Fruit fly (Drosophila melanogaster) whole organism, embryonic: ENCODE measurements around the gene wrd.

Source experiments
- CG12299 ChIP-seq: fragments of 200-800 bp; sonication (Bioruptor generic); optimal IDR thresholded peaks from 2 replicates; lab custom pipeline; 2018; ENCODE audit warnings: missing biosample characterization, mild to moderate bottlenecking, missing genetic modification characterization
- CG12744 ChIP-seq: fragments of 200-800 bp; sonication (Bioruptor generic); optimal IDR thresholded peaks from 2 replicates; lab custom pipeline; 2016; ENCODE audit warnings: missing biosample characterization, missing genetic modification characterization
- CG12769 ChIP-seq: fragments of 200-800 bp; sonication (Bioruptor generic); optimal IDR thresholded peaks from 2 replicates; lab custom pipeline; 2019; ENCODE audit warnings: missing biosample characterization, mild to moderate bottlenecking, missing genetic modification characterization, moderate library complexity
- CG13123 ChIP-seq: fragments of 200-800 bp; sonication (Bioruptor generic); optimal IDR thresholded peaks from 2 replicates; lab custom pipeline; 2016; ENCODE audit warnings: missing biosample characterization, missing genetic modification characterization
- CG13424 ChIP-seq: fragments of 200-800 bp; sonication (Bioruptor generic); optimal IDR thresholded peaks from 2 replicates; lab custom pipeline; 2019; ENCODE audit warnings: missing biosample characterization, mild to moderate bottlenecking, missing genetic modification characterization, moderate library complexity
- CG14965 ChIP-seq: fragments of 200-800 bp; sonication (Bioruptor generic); optimal IDR thresholded peaks from 2 replicates; lab custom pipeline; 2016; ENCODE audit warnings: missing biosample characterization, missing genetic modification characterization, borderline replicate concordance
- CG15479 ChIP-seq: fragments of 200-800 bp; sonication (Bioruptor generic); optimal IDR thresholded peaks from 3 replicates; lab custom pipeline; 2019; ENCODE audit warnings: missing biosample characterization, mild to moderate bottlenecking, missing genetic modification characterization, moderate library complexity
- CG17802 ChIP-seq: fragments of 200-800 bp; sonication (Bioruptor generic); optimal IDR thresholded peaks from 2 replicates; lab custom pipeline; 2018; ENCODE audit warnings: missing biosample characterization, mild to moderate bottlenecking, missing genetic modification characterization, moderate library complexity
- CG18764 ChIP-seq: fragments of 200-800 bp; sonication (Bioruptor generic); optimal IDR thresholded peaks from 3 replicates; lab custom pipeline; 2016; ENCODE audit warnings: missing biosample characterization, missing genetic modification characterization
- CG31365 ChIP-seq: fragments of 200-800 bp; sonication (Bioruptor generic); optimal IDR thresholded peaks from 2 replicates; lab custom pipeline; 2018; ENCODE audit warnings: missing biosample characterization, mild to moderate bottlenecking, missing genetic modification characterization
- CG3163 ChIP-seq: fragments of 200-800 bp; sonication (Bioruptor generic); optimal IDR thresholded peaks from 3 replicates; lab custom pipeline; 2016; ENCODE audit warnings: missing biosample characterization, missing genetic modification characterization
- CG3838 ChIP-seq: fragments of 200-800 bp; sonication (Bioruptor generic); optimal IDR thresholded peaks from 3 replicates; lab custom pipeline; 2016; ENCODE audit warnings: missing biosample characterization, missing genetic modification characterization
- CG4360 ChIP-seq: fragments of 200-800 bp; sonication (Bioruptor generic); IDR thresholded peaks from 2 replicates; pipeline ENCODE4 v1.3.6; 2022; ENCODE audit warnings: missing biosample characterization, missing genetic modification characterization
- CG4424 ChIP-seq: fragments of 200-800 bp; sonication (Bioruptor generic); optimal IDR thresholded peaks from 3 replicates; lab custom pipeline; 2016; ENCODE audit warnings: missing biosample characterization, missing genetic modification characterization
- CG4730 ChIP-seq: fragments of 200-800 bp; sonication (Bioruptor generic); IDR thresholded peaks from 2 replicates; pipeline ENCODE4 v1.3.6; 2022; ENCODE audit warnings: missing biosample characterization, missing genetic modification characterization
- CG6791 ChIP-seq: fragments of 200-800 bp; sonication (Bioruptor generic); IDR thresholded peaks from 3 replicates; pipeline ENCODE4 v1.3.6; 2022; ENCODE audit warnings: missing biosample characterization, missing genetic modification characterization; ENCODE audit not compliant: partially characterized antibody
- CG6813 ChIP-seq: fragments of 200-800 bp; sonication (Bioruptor generic); optimal IDR thresholded peaks from 2 replicates; lab custom pipeline; 2017; ENCODE audit warnings: missing biosample characterization, missing genetic modification characterization, mild to moderate bottlenecking, moderate library complexity, missing genetic modification reagents
- Dad ChIP-seq: fragments of 200-800 bp; sonication (Bioruptor generic); optimal IDR thresholded peaks from 3 replicates; lab custom pipeline; 2016; ENCODE audit warnings: missing biosample characterization, missing genetic modification characterization
- Dek ChIP-seq: fragments of 200-800 bp; sonication (Bioruptor generic); optimal IDR thresholded peaks from 3 replicates; lab custom pipeline; 2019; ENCODE audit warnings: missing biosample characterization, mild to moderate bottlenecking, missing genetic modification characterization, moderate library complexity
- Dip3 ChIP-seq: fragments of 200-800 bp; sonication (Bioruptor generic); optimal IDR thresholded peaks from 3 replicates; lab custom pipeline; 2016; ENCODE audit warnings: missing biosample characterization, missing genetic modification characterization
- Fer1 ChIP-seq: fragments of 200-800 bp; sonication (Bioruptor generic); optimal IDR thresholded peaks from 2 replicates; lab custom pipeline; 2017; ENCODE audit warnings: missing biosample characterization, mild to moderate bottlenecking, missing genetic modification characterization
- Hmr ChIP-seq: fragments of 200-800 bp; sonication (Bioruptor generic); optimal IDR thresholded peaks from 3 replicates; lab custom pipeline; 2017; ENCODE audit warnings: mild to moderate bottlenecking, missing biosample characterization, missing genetic modification reagents, missing genetic modification characterization
- Hsf ChIP-seq: fragments of 200-800 bp; sonication (Bioruptor generic); optimal IDR thresholded peaks from 3 replicates; lab custom pipeline; 2016; ENCODE audit warnings: missing biosample characterization, missing genetic modification characterization
- Jarid2 ChIP-seq: fragments of 200-800 bp; sonication (Bioruptor generic); optimal IDR thresholded peaks from 3 replicates; lab custom pipeline; 2017; ENCODE audit warnings: mild to moderate bottlenecking, missing biosample characterization, missing genetic modification reagents, missing genetic modification characterization
- MESR4 ChIP-seq: fragments of 200-800 bp; sonication (Bioruptor generic); optimal IDR thresholded peaks from 2 replicates; lab custom pipeline; 2018; ENCODE audit warnings: missing biosample characterization, mild to moderate bottlenecking, missing genetic modification characterization, moderate library complexity
- Max ChIP-seq: fragments of 200-800 bp; sonication (Bioruptor generic); optimal IDR thresholded peaks from 2 replicates; lab custom pipeline; 2016; ENCODE audit warnings: missing biosample characterization, mild to moderate bottlenecking, missing genetic modification characterization
- Nf-YA ChIP-seq: fragments of 200-800 bp; sonication (Bioruptor generic); IDR thresholded peaks from 2 replicates; pipeline ENCODE4 v1.3.6; 2022; ENCODE audit warnings: missing biosample characterization, missing genetic modification characterization
- Pdp1 ChIP-seq, 2 experiments: fragments of 200-800 bp; sonication (Bioruptor generic); optimal IDR thresholded peaks; 3 replicates each; lab custom pipeline; 2016; ENCODE audit warnings: missing biosample characterization in 2 of 2, missing genetic modification characterization in 2 of 2, mild to moderate bottlenecking in 1 of 2, moderate library complexity in 1 of 2
- Spps ChIP-seq: fragments of 200-800 bp; sonication (Bioruptor generic); optimal IDR thresholded peaks from 2 replicates; lab custom pipeline; 2018; ENCODE audit warnings: missing biosample characterization, mild to moderate bottlenecking, missing genetic modification characterization
- bab2 ChIP-seq: fragments of 200-800 bp; sonication (Bioruptor generic); optimal IDR thresholded peaks from 2 replicates; lab custom pipeline; 2016; ENCODE audit warnings: missing biosample characterization, missing genetic modification characterization
- cg ChIP-seq: fragments of 200-800 bp; sonication (Bioruptor generic); optimal IDR thresholded peaks from 3 replicates; lab custom pipeline; 2019; ENCODE audit warnings: missing biosample characterization, mild to moderate bottlenecking, missing genetic modification characterization, moderate library complexity
- chif ChIP-seq, 2 experiments: fragments of 200-800 bp; sonication (Bioruptor generic); optimal IDR thresholded peaks; 3 replicates each; lab custom pipeline; 2016; ENCODE audit warnings: missing biosample characterization in 2 of 2, missing genetic modification characterization in 2 of 2
- dmrt11E ChIP-seq: fragments of 200-800 bp; sonication (Bioruptor generic); optimal IDR thresholded peaks from 3 replicates; lab custom pipeline; 2018; ENCODE audit warnings: missing biosample characterization, mild to moderate bottlenecking, missing genetic modification characterization, moderate library complexity
- ewg ChIP-seq: fragments of 200-800 bp; sonication (Bioruptor generic); optimal IDR thresholded peaks from 3 replicates; lab custom pipeline; 2017; ENCODE audit warnings: mild to moderate bottlenecking, missing biosample characterization, missing genetic modification reagents, missing genetic modification characterization
- fu2 ChIP-seq: fragments of 200-800 bp; sonication (Bioruptor generic); optimal IDR thresholded peaks from 2 replicates; lab custom pipeline; 2016; ENCODE audit warnings: missing biosample characterization, missing genetic modification characterization
- ham ChIP-seq: fragments of 200-800 bp; sonication (Bioruptor generic); IDR thresholded peaks from 2 replicates; pipeline ENCODE4 v1.3.6; 2022; ENCODE audit warnings: missing biosample characterization, missing genetic modification characterization
- insv ChIP-seq, 2 experiments: fragments of 200-800 bp; sonication (Bioruptor generic); optimal IDR thresholded peaks; 3 replicates each; lab custom pipeline; 2016 to 2018; ENCODE audit warnings: missing biosample characterization in 2 of 2, missing genetic modification characterization in 2 of 2
- lab ChIP-seq: fragments of 200-800 bp; sonication (Bioruptor generic); optimal IDR thresholded peaks from 3 replicates; lab custom pipeline; 2017; ENCODE audit warnings: missing biosample characterization, missing genetic modification characterization, mild to moderate bottlenecking, moderate library complexity, missing genetic modification reagents
- mam ChIP-seq: fragments of 200-800 bp; sonication (Bioruptor generic); optimal IDR thresholded peaks from 3 replicates; lab custom pipeline; 2016; ENCODE audit warnings: missing biosample characterization, missing genetic modification characterization
- odd ChIP-seq: fragments of 200-800 bp; sonication (Bioruptor generic); optimal IDR thresholded peaks from 2 replicates; lab custom pipeline; 2017; ENCODE audit warnings: missing biosample characterization, mild to moderate bottlenecking, missing genetic modification characterization
- onecut ChIP-seq: fragments of 200-800 bp; sonication (Bioruptor generic); IDR thresholded peaks from 2 replicates; pipeline ENCODE4 v1.3.6; 2022; ENCODE audit warnings: missing biosample characterization, missing genetic modification characterization
- otp ChIP-seq: fragments of 200-800 bp; sonication (Bioruptor generic); IDR thresholded peaks from 3 replicates; pipeline ENCODE4, ENCODE4 v1.3.6; 2022; ENCODE audit warnings: missing biosample characterization, missing genetic modification characterization
- phol ChIP-seq: fragments of 200-800 bp; sonication (Bioruptor generic); optimal IDR thresholded peaks from 3 replicates; lab custom pipeline; 2018; ENCODE audit warnings: missing biosample characterization, mild to moderate bottlenecking, missing genetic modification characterization, moderate library complexity
- ro ChIP-seq: fragments of 200-800 bp; sonication (Bioruptor generic); IDR thresholded peaks from 2 replicates; pipeline ENCODE4 v1.3.6; 2022; ENCODE audit warnings: missing biosample characterization, missing genetic modification characterization
- slbo ChIP-seq: fragments of 200-800 bp; sonication (Bioruptor generic); IDR thresholded peaks from 2 replicates; pipeline ENCODE4 v1.3.6; 2022; ENCODE audit warnings: missing biosample characterization, missing genetic modification characterization
- stwl ChIP-seq: fragments of 200-800 bp; sonication (Bioruptor generic); optimal IDR thresholded peaks from 3 replicates; lab custom pipeline; 2018; ENCODE audit warnings: missing biosample characterization, mild to moderate bottlenecking, missing genetic modification characterization, moderate library complexity
- tgo ChIP-seq: fragments of 200-800 bp; sonication (Bioruptor generic); IDR thresholded peaks from 3 replicates; pipeline ENCODE4 v1.3.6; 2022; ENCODE audit warnings: missing biosample characterization, missing genetic modification characterization
- tna ChIP-seq: fragments of 200-800 bp; sonication (Bioruptor generic); IDR thresholded peaks from 2 replicates; pipeline ENCODE4 v1.3.6; 2022; ENCODE audit warnings: missing biosample characterization, missing genetic modification characterization; ENCODE audit not compliant: partially characterized antibody
- tx ChIP-seq: fragments of 200-800 bp; sonication (Bioruptor generic); optimal IDR thresholded peaks from 2 replicates; lab custom pipeline; 2016; ENCODE audit warnings: missing biosample characterization, missing genetic modification characterization
- vfl ChIP-seq: fragments of 200-800 bp; sonication (Bioruptor generic); optimal IDR thresholded peaks from 2 replicates; lab custom pipeline; 2016; ENCODE audit warnings: missing biosample characterization, missing genetic modification characterization

wrd gene

DNA sequence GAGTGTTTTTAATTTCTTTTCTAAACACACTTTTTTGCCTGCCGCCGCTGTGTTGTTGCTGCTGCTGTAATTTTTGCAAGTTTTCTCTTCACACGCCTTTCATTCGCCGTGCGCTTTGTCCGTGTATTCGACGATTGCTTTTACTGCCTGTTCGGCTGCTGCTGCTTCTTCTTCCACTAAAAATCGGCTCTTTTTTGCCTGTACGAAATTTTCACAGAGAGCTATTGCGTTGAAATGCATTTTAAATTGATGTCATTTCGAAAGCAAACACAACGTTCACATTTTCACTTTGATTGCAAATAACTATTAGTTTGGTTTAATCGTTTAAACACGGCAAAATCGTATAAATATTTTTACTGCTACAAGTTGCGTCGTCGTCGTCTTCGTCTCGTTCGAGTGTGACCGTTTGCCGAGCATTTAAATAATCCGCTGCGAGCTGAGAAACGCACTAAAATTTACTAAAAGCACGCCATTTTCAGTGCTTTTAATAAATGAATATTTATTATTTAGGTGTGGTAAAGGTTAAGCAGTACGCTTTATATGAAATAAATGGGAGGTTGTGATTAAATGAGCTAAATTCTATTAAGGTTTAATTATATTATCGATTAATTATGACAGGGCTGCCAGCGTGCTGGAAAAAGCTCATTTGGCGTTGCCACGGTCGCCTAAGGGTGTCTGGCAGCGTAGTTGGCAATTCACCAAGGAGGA is 31.8 kb downstream of the wrd start, which contains the start of the genes Ssdp and CG7985 (continued):
- TF ChIP-seq Max (GFP tag; lab: Kevin White, UChicago) (peak; percentile 24), CG6813 (no peak), odd (GFP tag; lab: Kevin White, UChicago) (no peak), ham (GFP tag; lab: Robert Waterston, UW) (no peak), tna (no peak), CG17802 (tag; lab: Kevin White, UChicago) (no peak), bab2 (GFP tag; lab: Kevin White, UChicago) (no peak), lab (GFP tag; lab: Kevin White, UChicago) (no peak), Spps (tag; lab: Kevin White, UChicago) (no peak), Dip3 (no peak), phol (tag; lab: Kevin White, UChicago) (peak; percentile 90), CG13424 (no peak), Jarid2 (GFP tag; lab: Kevin White, UChicago) (no peak), CG13123 (GFP tag; lab: Kevin White, UChicago) (no peak), MESR4 (GFP tag; lab: Kevin White, UChicago) (peak; percentile 80), vfl (GFP tag; lab: Kevin White, UChicago) (no peak), Fer1 (GFP tag; lab: Kevin White, UChicago) (no peak), insv (GFP tag; optimal IDR thresholded peaks at IDR 0.05; lab: Kevin White, UChicago) (no peak), tx (GFP tag; lab: Kevin White, UChicago) (no peak), Hsf (GFP tag; lab: Kevin White, UChicago) (peak; percentile 11), fu2 (GFP tag; lab: Kevin White, UChicago) (no peak), Hmr (GFP tag; lab: Kevin White, UChicago) (peak; percentile 54), CG12744 (no peak), cg (GFP tag; lab: Kevin White, UChicago) (no peak), slbo (GFP tag; lab: Robert Waterston, UW) (no peak), CG3838 (GFP tag; lab: Kevin White, UChicago) (no peak), ewg (GFP tag; lab: Kevin White, UChicago) (no peak), Dad (GFP tag; lab: Kevin White, UChicago) (no peak), chif (GFP tag; optimal IDR thresholded peaks at IDR 0.05; lab: Kevin White, UChicago) (no peak), CG12769 (no peak), dmrt11E (tag; lab: Kevin White, UChicago) (no peak), Dek (tag; lab: Kevin White, UChicago) (no peak), otp (GFP tag; lab: Robert Waterston, UW) (no peak), CG18764 (no peak), mam (GFP tag; lab: Kevin White, UChicago) (no peak), stwl (peak; percentile 4), CG4730 (no peak), CG12299 (tag; lab: Kevin White, UChicago) (no peak), ro (GFP tag; lab: Robert Waterston, UW) (no peak), onecut (peak; percentile 86), CG4360 (GFP tag; lab: Robert Waterston, UW) (no peak), Nf-YA (GFP tag; lab: Robert Waterston, UW) (no peak), CG15479 (GFP tag; lab: Kevin White, UChicago) (no peak), CG6791 (GFP tag; lab: Robert Waterston, UW) (no peak), Pdp1 (GFP tag; optimal IDR thresholded peaks at IDR 0.05; lab: Kevin White, UChicago) (no peak), CG3163 (GFP tag; lab: Kevin White, UChicago) (no peak), CG14965 (no peak), CG31365 (tag; lab: Kevin White, UChicago) (no peak), CG4424 (GFP tag; lab: Kevin White, UChicago) (no peak), tgo (GFP tag; lab: Robert Waterston, UW) (no peak)
